Worm (Caenorhabditis elegans) whole organism, late embryonic: ENCODE measurements around the gene F44E7.9.

Source experiments
- C08G9.2 ChIP-seq: sonication (generic microtip); optimal IDR thresholded peaks from 2 replicates; lab custom pipeline; 2016; ENCODE audit warnings: mild to moderate bottlenecking, missing genetic modification characterization, moderate library complexity, missing compliant biosample characterization
- F13H6.1 ChIP-seq: sonication (generic microtip); optimal IDR thresholded peaks from 2 replicates; lab custom pipeline; 2016; ENCODE audit warnings: missing genetic modification characterization, missing compliant biosample characterization
- ama-1 ChIP-seq: fragments of 150-350 bp; optimal IDR thresholded peaks from 2 replicates; lab custom pipeline; 2014
- ceh-14 ChIP-seq: sonication (generic microtip); optimal IDR thresholded peaks from 2 replicates; lab custom pipeline; 2016; ENCODE audit warnings: missing genotype, missing genetic modification characterization, missing compliant biosample characterization
- ceh-18 ChIP-seq: sonication (generic microtip); optimal IDR thresholded peaks from 2 replicates; lab custom pipeline; 2016; ENCODE audit warnings: missing genetic modification characterization, missing compliant biosample characterization
- ceh-2 ChIP-seq: sonication (generic microtip); optimal IDR thresholded peaks from 2 replicates; lab custom pipeline; 2016; ENCODE audit warnings: missing genotype, missing genetic modification characterization, missing compliant biosample characterization
- ceh-22 ChIP-seq: sonication (generic microtip); optimal IDR thresholded peaks from 2 replicates; lab custom pipeline; 2017; ENCODE audit warnings: missing biosample characterization, missing genetic modification characterization
- ceh-24 ChIP-seq: sonication (generic microtip); optimal IDR thresholded peaks from 2 replicates; lab custom pipeline; 2016; ENCODE audit warnings: mild to moderate bottlenecking, missing genetic modification characterization, missing compliant biosample characterization
- ceh-31 ChIP-seq: sonication (generic microtip); optimal IDR thresholded peaks from 2 replicates; lab custom pipeline; 2016; ENCODE audit warnings: missing genetic modification characterization, missing compliant biosample characterization
- ceh-45 ChIP-seq: fragments of 200-800 bp; sonication (Bioruptor generic); IDR thresholded peaks from 2 replicates; pipeline ENCODE4 v1.3.6; 2022; ENCODE audit warnings: missing genetic modification reagents, missing genetic modification characterization, missing compliant biosample characterization
- ceh-6 ChIP-seq: fragments of 200-800 bp; sonication (Bioruptor generic); optimal IDR thresholded peaks from 2 replicates; lab custom pipeline; 2018; ENCODE audit warnings: mild to moderate bottlenecking, missing genetic modification characterization, missing compliant biosample characterization
- che-1 ChIP-seq: sonication (generic microtip); optimal IDR thresholded peaks from 2 replicates; lab custom pipeline; 2016; ENCODE audit warnings: mild to moderate bottlenecking, missing genetic modification characterization, missing compliant biosample characterization
- dmd-4 ChIP-seq: sonication (generic microtip); optimal IDR thresholded peaks from 2 replicates; lab custom pipeline; 2016; ENCODE audit warnings: borderline replicate concordance, missing genetic modification characterization, missing compliant biosample characterization
- dve-1 ChIP-seq: sonication (generic microtip); optimal IDR thresholded peaks from 2 replicates; lab custom pipeline; 2017; ENCODE audit warnings: antibody characterized with exemption, mild to moderate bottlenecking, missing genetic modification characterization, missing compliant biosample characterization
- elt-2 ChIP-seq: sonication (generic microtip); optimal IDR thresholded peaks from 2 replicates; lab custom pipeline; 2016; ENCODE audit warnings: missing genetic modification reagents, missing genetic modification characterization, missing compliant biosample characterization
- elt-4 ChIP-seq: sonication (generic microtip); optimal IDR thresholded peaks from 2 replicates; lab custom pipeline; 2016; ENCODE audit warnings: missing genetic modification characterization, missing compliant biosample characterization
- fax-1 ChIP-seq: sonication (generic microtip); optimal IDR thresholded peaks from 2 replicates; lab custom pipeline; 2016; ENCODE audit warnings: missing genotype, missing genetic modification characterization, missing compliant biosample characterization
- fkh-10 ChIP-seq: fragments of 150-350 bp; optimal IDR thresholded peaks from 2 replicates; lab custom pipeline; 2014; ENCODE audit warnings: missing biosample characterization, missing genetic modification reagents, missing genetic modification characterization
- gmeb-2 ChIP-seq: sonication (generic microtip); optimal IDR thresholded peaks from 2 replicates; lab custom pipeline; 2016; ENCODE audit warnings: missing genetic modification characterization, inconsistent platforms, missing compliant biosample characterization
- hlh-30 ChIP-seq: sonication (generic microtip); optimal IDR thresholded peaks from 2 replicates; lab custom pipeline; 2017; ENCODE audit warnings: antibody characterized with exemption, missing genetic modification characterization, missing compliant biosample characterization; ENCODE audit not compliant: insufficient read depth
- lim-6 ChIP-seq: sonication (generic microtip); optimal IDR thresholded peaks from 2 replicates; lab custom pipeline; 2016; ENCODE audit warnings: missing genetic modification characterization, missing compliant biosample characterization
- nhr-11 ChIP-seq: fragments of 150-350 bp; optimal IDR thresholded peaks from 2 replicates; lab custom pipeline; 2014; ENCODE audit warnings: missing biosample characterization, missing genetic modification characterization
- nhr-232 ChIP-seq: sonication (generic microtip); optimal IDR thresholded peaks from 2 replicates; lab custom pipeline; 2016; ENCODE audit warnings: missing genetic modification characterization, missing compliant biosample characterization
- npax-4 ChIP-seq: sonication (generic microtip); optimal IDR thresholded peaks from 2 replicates; lab custom pipeline; 2016; ENCODE audit warnings: missing genetic modification characterization, missing compliant biosample characterization
- pag-3 ChIP-seq: sonication (generic microtip); optimal IDR thresholded peaks from 2 replicates; lab custom pipeline; 2016; ENCODE audit warnings: missing compliant biosample characterization, missing genetic modification characterization, borderline replicate concordance
- pat-9 ChIP-seq: fragments of 200-800 bp; sonication (Bioruptor generic); optimal IDR thresholded peaks from 2 replicates; lab custom pipeline; 2018; ENCODE audit warnings: mild to moderate bottlenecking, missing genetic modification characterization, moderate library complexity, missing compliant biosample characterization
- pax-1 ChIP-seq: fragments of 150-350 bp; optimal IDR thresholded peaks from 2 replicates; lab custom pipeline; 2014; ENCODE audit warnings: missing biosample characterization, missing genetic modification characterization
- pha-4 ChIP-seq: fragments of 150-350 bp; optimal IDR thresholded peaks from 2 replicates; lab custom pipeline; 2018; ENCODE audit warnings: missing biosample characterization, missing genetic modification reagents, missing genetic modification characterization
- pqm-1 ChIP-seq: sonication (generic microtip); optimal IDR thresholded peaks from 2 replicates; lab custom pipeline; 2016; ENCODE audit warnings: missing genetic modification characterization, missing compliant biosample characterization
- ref-2 ChIP-seq: sonication (generic microtip); optimal IDR thresholded peaks from 2 replicates; lab custom pipeline; 2016; ENCODE audit warnings: missing genetic modification characterization, missing compliant biosample characterization
- rnt-1 ChIP-seq: sonication (generic microtip); optimal IDR thresholded peaks from 2 replicates; lab custom pipeline; 2016; ENCODE audit warnings: missing genetic modification characterization, missing compliant biosample characterization
- syd-9 ChIP-seq: sonication (generic microtip); optimal IDR thresholded peaks from 2 replicates; lab custom pipeline; 2016; ENCODE audit warnings: mild to moderate bottlenecking, missing genetic modification characterization, moderate library complexity, missing compliant biosample characterization
- tbx-7 ChIP-seq: sonication (generic microtip); optimal IDR thresholded peaks from 2 replicates; lab custom pipeline; 2016; ENCODE audit warnings: missing genotype, missing genetic modification characterization, missing compliant biosample characterization
- unc-3 ChIP-seq, 2 experiments: fragments of 200-800 bp in 1 of 2; sonication (Bioruptor generic) in 1 of 2; sonication (generic microtip) in 1 of 2; conservative IDR thresholded peaks in 1 of 2; optimal IDR thresholded peaks in 1 of 2; 2 replicates each; pipeline versions ENCODE4 v1.3.6 to Lab custom; 2016 to 2022; ENCODE audit warnings: missing compliant biosample characterization in 2 of 2, missing genetic modification characterization in 2 of 2, missing genetic modification reagents in 1 of 2
- unc-55 ChIP-seq: sonication (generic microtip); optimal IDR thresholded peaks from 2 replicates; lab custom pipeline; 2017; ENCODE audit warnings: missing biosample characterization, missing genetic modification reagents, missing genetic modification characterization
- unc-86 ChIP-seq: sonication (generic microtip); optimal IDR thresholded peaks from 2 replicates; lab custom pipeline; 2016; ENCODE audit warnings: missing genetic modification characterization, missing compliant biosample characterization

Gene F44E7.9

DNA sequence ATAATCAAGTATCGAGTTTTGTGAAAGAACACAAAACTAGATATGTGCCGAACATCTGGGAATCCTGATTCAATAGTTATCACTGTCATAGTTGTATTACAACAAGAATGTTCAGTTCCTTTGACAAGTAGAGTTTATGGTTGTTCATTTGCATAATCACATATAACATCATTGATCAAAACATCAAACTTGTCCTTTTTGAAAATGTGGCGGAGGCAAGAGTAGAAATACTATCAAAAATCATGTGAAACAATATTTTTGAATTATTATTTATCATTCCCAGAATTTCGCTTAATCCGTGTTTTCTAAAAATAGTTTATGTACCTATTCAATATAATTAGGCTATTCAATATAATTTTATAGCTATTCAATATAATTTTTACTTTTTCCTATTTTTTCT, 5.7 kb upstream of the F44E7.9 start, which contains the start of gene F44E7.7:
Gene F44E7.7 (minus strand): TSS at position 101 of the 400 bp plus-strand sequence.
- no peak for TF ChIP-seq npax-4
- TF ChIP-seq ceh-22 (tag; lab: Kevin White, UChicago) = no peak
- TF ChIP-seq, all 69 proteins: peak for 0

DNA sequence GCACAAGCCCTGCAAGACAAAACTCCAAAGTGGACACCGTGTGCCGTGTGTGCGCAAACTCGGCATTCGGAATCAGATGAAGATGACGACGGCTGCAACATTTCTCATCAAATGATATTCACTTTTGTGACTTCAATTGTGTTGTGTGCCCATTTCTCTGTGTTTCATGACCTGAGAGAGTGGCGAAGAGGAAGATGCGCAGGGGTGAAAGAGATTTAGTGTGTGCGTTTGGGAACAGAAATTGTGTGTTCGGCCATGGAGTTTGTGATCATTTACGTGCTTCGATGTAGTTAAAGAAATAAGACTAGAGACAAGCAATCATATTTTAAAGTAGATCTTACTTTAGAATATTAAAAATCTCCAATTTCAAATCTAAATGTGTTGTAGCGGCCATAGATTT, 2.4 kb upstream of the F44E7.9 start:
- TF ChIP-seq ceh-2 (no peak), elt-2 (tag; lab: Kevin White, UChicago) (no peak), pax-1 (tag; lab: Kevin White, UChicago) (no peak), unc-3 (GFP tag; conservative IDR thresholded peaks at IDR 0.05; lab: Robert Waterston, UW) (no peak), unc-3 (tag; optimal IDR thresholded peaks at IDR 0.05; lab: Kevin White, UChicago) (no peak), pqm-1 (no peak), rnt-1 (no peak), ref-2 (tag; lab: Kevin White, UChicago) (no peak), ceh-18 (tag; lab: Kevin White, UChicago) (no peak), nhr-11 (tag; lab: Kevin White, UChicago) (no peak), pag-3 (tag; lab: Kevin White, UChicago) (no peak)

DNA sequence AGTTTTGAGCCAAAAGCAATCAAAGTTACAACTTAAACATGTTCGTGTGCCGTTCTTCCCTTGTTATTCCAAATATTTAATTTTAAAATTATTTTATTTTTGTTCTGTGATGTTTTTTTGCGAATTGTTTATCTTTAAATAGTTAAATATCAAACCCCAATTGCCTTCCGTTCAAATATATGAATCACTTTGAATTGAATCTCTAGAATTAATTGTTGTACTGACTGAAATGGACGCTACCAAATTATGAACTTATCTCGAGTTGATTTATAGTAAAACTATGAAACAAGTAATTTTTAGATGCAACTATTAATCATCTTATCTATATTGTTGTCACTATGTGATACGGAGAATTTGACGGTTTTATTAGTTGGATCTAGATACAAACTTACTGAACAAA, 1.0 kb downstream of the F44E7.9 start, which contains the start of gene ZC250.2:
Gene ZC250.2 (plus strand): TSS at position 301 of the 400 bp plus-strand sequence.
- no peak for TF ChIP-seq fkh-10
- no peak for TF ChIP-seq ceh-18 (tag; lab: Kevin White, UChicago)
- TF ChIP-seq rnt-1 = no peak
- no peak for TF ChIP-seq gmeb-2 (tag; lab: Kevin White, UChicago)
- no peak for TF ChIP-seq C08G9.2 (tag; lab: Kevin White, UChicago)

DNA sequence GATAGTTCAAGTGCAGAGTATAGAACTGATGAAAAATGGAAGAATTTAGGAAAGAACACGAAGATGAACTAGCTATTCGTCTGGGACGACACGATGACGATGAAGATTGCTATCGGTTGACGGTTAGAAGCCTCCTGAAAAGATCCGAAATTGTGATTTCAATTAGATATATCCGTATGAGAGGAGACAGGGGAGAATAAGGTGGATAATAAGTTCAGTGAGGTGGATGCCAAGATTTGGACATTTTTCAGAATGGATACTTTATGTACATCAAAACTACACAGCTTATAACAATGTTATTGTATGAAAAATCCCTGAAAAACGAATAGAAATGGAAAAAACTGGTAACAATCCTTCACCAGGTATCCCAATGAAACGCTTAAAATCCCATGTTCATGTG, 7.1 kb downstream of the F44E7.9 start, which contains the start of gene nstp-3:
Gene nstp-3 (minus strand): TSS at position 101 of the 400 bp plus-strand sequence.
- TF ChIP-seq hlh-30 (tag; lab: Kevin White, UChicago) (no peak), che-1 (no peak), dmd-4 (tag; lab: Kevin White, UChicago) (no peak), lim-6 (tag; lab: Kevin White, UChicago) (no peak), F13H6.1 (tag; lab: Kevin White, UChicago) (no peak), tbx-7 (no peak), unc-55 (GFP tag; lab: Kevin White, UChicago) (no peak), pha-4 (tag; lab: Kevin White, UChicago) (no peak), C08G9.2 (tag; lab: Kevin White, UChicago) (no peak), ceh-45 (GFP tag; lab: Robert Waterston, UW) (no peak), nhr-232 (no peak), fax-1 (no peak), pat-9 (tag; lab: Kevin White, UChicago) (no peak), unc-86 (tag; lab: Kevin White, UChicago) (no peak), ceh-6 (GFP tag; lab: Kevin White, UChicago) (no peak), ceh-31 (tag; lab: Kevin White, UChicago) (no peak), dve-1 (tag; lab: Kevin White, UChicago) (no peak)
- TF ChIP-seq, all 69 proteins: peak for 0

DNA sequence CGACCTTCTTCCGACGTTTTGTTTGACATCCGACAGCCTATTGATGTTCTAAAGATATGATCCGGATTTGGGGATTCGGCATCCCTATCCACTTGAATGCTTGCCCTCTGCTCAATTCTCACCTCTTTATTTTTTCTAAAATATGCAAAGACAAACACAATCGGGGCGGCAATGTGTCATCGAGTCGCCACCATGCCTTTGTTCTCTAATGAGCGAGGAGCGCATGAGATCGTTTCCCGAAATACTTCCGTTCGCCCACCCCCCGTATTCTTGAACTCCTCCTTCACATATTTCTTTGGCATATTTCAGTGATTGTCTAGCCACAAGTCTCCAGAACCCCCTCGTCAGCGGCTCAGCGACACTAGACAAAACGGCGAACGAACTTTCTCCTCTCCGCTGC, 8.3 kb downstream of the F44E7.9 start, which contains the start of gene cyn-17:
Gene cyn-17 (plus strand): TSS at position 301 of the 400 bp plus-strand sequence.
- TF ChIP-seq ceh-24 (tag; lab: Kevin White, UChicago) (no peak), elt-4 (tag; lab: Kevin White, UChicago) (peak; percentile 34)

DNA sequence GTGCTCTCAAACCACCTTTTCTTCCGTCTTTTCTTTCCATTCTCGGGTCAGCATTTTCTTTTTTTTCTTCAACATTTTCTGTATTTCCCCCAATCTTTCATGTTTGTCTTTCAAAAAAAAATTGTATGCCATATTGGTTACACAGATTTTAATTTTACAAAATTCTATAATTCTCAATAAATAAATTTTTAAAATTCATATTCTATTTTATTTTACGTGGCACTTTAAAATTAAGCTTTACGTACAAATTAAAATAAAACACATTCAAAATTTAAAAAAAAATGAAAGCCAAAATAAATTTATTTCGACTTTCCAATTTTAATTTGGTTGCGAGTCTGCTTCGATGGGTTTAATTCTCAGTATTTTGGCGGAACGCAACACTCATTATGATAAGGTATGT, 14.4 kb downstream of the F44E7.9 start, which contains the start of gene ZC250.5:
Gene ZC250.5 (plus strand): TSS at position 301 of the 400 bp plus-strand sequence.
- TF ChIP-seq ama-1 (lab: Kevin White, UChicago) (no peak), ceh-14 (tag; lab: Kevin White, UChicago) (no peak), syd-9 (tag; lab: Kevin White, UChicago) (no peak), hlh-30 (tag; lab: Kevin White, UChicago) (no peak)
